Worm (Caenorhabditis elegans): ENCODE measurements around the gene apb-1.

DNA sequence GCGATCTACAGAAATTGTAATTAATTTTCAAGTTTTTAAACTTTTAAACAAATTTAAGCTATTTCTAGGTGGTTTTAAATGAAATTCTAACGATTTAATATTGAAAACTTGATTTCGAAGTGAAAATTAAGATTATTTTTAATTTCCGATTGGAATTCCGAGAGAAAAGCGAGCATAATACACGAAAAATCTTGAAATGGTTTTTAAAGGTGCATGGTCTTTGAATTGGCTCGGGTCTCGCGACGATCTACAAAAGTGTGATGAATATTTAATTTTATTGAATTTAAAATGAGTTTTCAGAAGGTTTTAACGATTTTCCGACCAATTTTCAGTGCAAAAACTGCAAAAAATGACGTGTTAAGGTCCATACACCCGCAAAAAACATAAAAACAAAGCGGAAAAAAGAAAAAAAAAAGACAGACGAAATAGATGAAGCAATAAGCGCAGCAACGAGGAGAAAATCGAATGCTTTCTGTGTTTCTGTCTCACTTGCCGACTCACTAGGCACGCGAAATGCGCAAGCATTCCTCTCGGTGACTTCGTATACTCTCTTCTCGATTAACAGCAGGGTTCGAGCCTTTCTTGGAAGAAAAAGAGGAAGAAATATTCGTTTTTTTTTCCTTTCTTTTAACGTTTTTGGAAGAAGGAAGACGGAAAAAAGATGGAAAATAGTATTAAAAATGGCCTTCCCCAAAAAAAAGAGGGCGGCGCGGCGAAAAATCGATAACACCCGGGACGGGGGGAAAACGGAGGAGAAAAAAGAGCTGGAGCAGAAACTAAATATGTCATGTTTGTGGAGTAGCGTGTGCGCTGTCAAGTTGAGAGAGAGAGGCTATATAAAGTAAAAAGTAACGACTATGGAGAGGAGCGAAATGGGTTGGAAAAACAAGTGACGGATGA, 20.2 kb downstream of the apb-1 start:
- TF ChIP-seq ceh-44 (GFP tag; IDR thresholded peaks at IDR 0.05) (no peak), unc-130 (GFP tag; optimal IDR thresholded peaks at IDR 0.05) (no peak), pha-4 (GFP tag; IDR thresholded peaks at IDR 0.05) (no peak), pha-4 (tag; optimal IDR thresholded peaks at IDR 0.05) (no peak), dmd-9 (GFP tag; IDR thresholded peaks at IDR 0.05) (no peak), mxl-2 (GFP tag; conservative IDR thresholded peaks at IDR 0.05) (no peak), T20F7.1 (GFP tag; optimal IDR thresholded peaks at IDR 0.05) (no peak), nhr-237 (tag; optimal IDR thresholded peaks at IDR 0.05) (no peak), ZK546.5 (tag; optimal IDR thresholded peaks at IDR 0.05) (no peak), nhr-28 (tag; optimal IDR thresholded peaks at IDR 0.05) (peak; percentile 52)
